Worm (Caenorhabditis elegans) whole organism, mixed stage, embryonic: ENCODE results near the gene C18H7.4.

Experiments
- ces-1 ChIP-seq: fragments of 150-350 bp; optimal IDR thresholded peaks from 2 replicates; lab custom pipeline; 2014; ENCODE audit warnings: missing biosample characterization, missing genetic modification reagents, missing genetic modification characterization
- elt-1 ChIP-seq: sonication (generic microtip); optimal IDR thresholded peaks from 2 replicates; lab custom pipeline; 2017; ENCODE audit warnings: missing genetic modification characterization, mild to moderate bottlenecking, missing compliant biosample characterization, antibody characterized with exemption, moderate library complexity, borderline replicate concordance; ENCODE audit not compliant: insufficient read depth
- nhr-2 ChIP-seq: fragments of 150-350 bp; optimal IDR thresholded peaks from 2 replicates; lab custom pipeline; 2014; ENCODE audit warnings: missing biosample characterization, missing genetic modification characterization
- snpc-4 ChIP-seq: fragments of 150-350 bp; optimal IDR thresholded peaks from 2 replicates; lab custom pipeline; 2014; ENCODE audit warnings: missing biosample characterization, missing genetic modification characterization

- TF ChIP-seq snpc-4 (tag; lab: Kevin White, UChicago) (no peak), nhr-2 (tag; lab: Kevin White, UChicago) (no peak), elt-1 (tag; lab: Kevin White, UChicago) (no peak), ces-1 (GFP tag; lab: Kevin White, UChicago) (peak; percentile 97)
These were observed 29.7 kb upstream of the C18H7.4 start for ce11 chrIV:563417-563816.
